Fruit fly (Drosophila melanogaster): ENCODE measurements around the gene CG4390.

The CG4390 gene

DNA sequence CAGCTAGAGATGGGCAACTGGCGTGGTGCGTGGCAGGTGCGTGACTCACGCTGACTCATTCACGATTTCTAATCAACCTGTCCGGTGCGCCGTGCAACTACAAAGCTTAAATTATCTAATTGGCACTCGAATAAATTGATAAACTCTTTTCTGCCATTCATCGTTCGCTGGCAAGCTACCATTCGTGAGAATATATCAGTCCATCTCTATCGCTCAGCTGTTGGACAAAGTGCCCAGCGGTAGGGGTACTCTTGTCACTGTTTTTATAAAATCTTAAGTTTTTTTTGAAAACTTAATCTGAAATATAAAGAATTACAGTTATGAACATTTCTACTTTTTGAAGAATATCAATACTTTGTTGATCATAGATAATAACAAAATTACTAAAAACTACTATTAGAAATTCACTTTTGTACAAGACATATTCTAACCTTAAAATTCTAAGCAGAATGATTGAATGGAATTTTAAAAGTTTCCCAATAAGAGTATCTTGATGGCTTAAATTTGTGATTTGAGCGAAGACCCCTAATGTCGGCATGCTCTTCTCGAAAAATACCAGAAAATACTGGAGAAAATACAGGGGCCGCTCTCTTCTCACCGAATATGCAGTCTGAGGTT lies 38.3 kb downstream of the CG4390 start, which contains the start of the genes PIG-L and psidin (continued):
- TF ChIP-seq psq (GFP tag; optimal IDR thresholded peaks at IDR 0.05) (peak; percentile 38), row (GFP tag; IDR thresholded peaks at IDR 0.05) (peak; percentile 94), ssp (GFP tag; IDR thresholded peaks at IDR 0.05) (peak; percentile 71), Bteb2 (GFP tag; optimal IDR thresholded peaks at IDR 0.05) (peak; percentile 88), CG16813 (GFP tag; IDR thresholded peaks at IDR 0.05; ENCODE audit: partially characterized antibody) (peak; percentile 97), PHDP (tag; optimal IDR thresholded peaks at IDR 0.05) (peak; percentile 88), Usf (GFP tag; optimal IDR thresholded peaks at IDR 0.05) (peak; percentile 67), Lhr (GFP tag; optimal IDR thresholded peaks at IDR 0.05) (peak; percentile 57), CG15011 (GFP tag; optimal IDR thresholded peaks at IDR 0.05) (no peak), hbn (GFP tag; IDR thresholded peaks at IDR 0.05; ENCODE audit: partially characterized antibody) (peak; percentile 76), CG6765 (GFP tag; optimal IDR thresholded peaks at IDR 0.05) (no peak), fru (optimal IDR thresholded peaks at IDR 0.05) (no peak), da (GFP tag; optimal IDR thresholded peaks at IDR 0.05) (peak; percentile 50), CG2889 (GFP tag; IDR thresholded peaks at IDR 0.05) (peak; percentile 65; the same call in 1 of the 3 replicates), CG12071 (GFP tag; optimal IDR thresholded peaks at IDR 0.05) (no peak), wdn (GFP tag; IDR thresholded peaks at IDR 0.05) (peak; percentile 25; the same call in 1 of the 2 replicates), YL-1 (GFP tag; optimal IDR thresholded peaks at IDR 0.05) (peak; percentile 59), CG14860 (GFP tag; IDR thresholded peaks at IDR 0.05; ENCODE audit: partially characterized antibody) (peak; percentile 95), TFAM (GFP tag; optimal IDR thresholded peaks at IDR 0.05) (no peak), CG10979 (tag; optimal IDR thresholded peaks at IDR 0.05) (peak; percentile 68), HLH4C (GFP tag; IDR thresholded peaks at IDR 0.05; ENCODE audit: partially characterized antibody) (peak; percentile 91), HHEX (GFP tag; optimal IDR thresholded peaks at IDR 0.05) (peak; percentile 68), salm (tag; optimal IDR thresholded peaks at IDR 0.05) (peak; percentile 47), Meics (GFP tag; optimal IDR thresholded peaks at IDR 0.05) (peak; percentile 75), CG4854 (GFP tag; optimal IDR thresholded peaks at IDR 0.05) (peak; percentile 78), inv (GFP tag; IDR thresholded peaks at IDR 0.05; ENCODE audit: partially characterized antibody) (peak; percentile 87), CG1603 (tag; optimal IDR thresholded peaks at IDR 0.05) (peak; percentile 83), Nf-YB (GFP tag; optimal IDR thresholded peaks at IDR 0.05) (peak; percentile 75), CG12659 (GFP tag; optimal IDR thresholded peaks at IDR 0.05) (peak; percentile 90), z (GFP tag; IDR thresholded peaks at IDR 0.05) (no peak), CG18262 (tag; optimal IDR thresholded peaks at IDR 0.05) (peak; percentile 92), Deaf1 (tag; optimal IDR thresholded peaks at IDR 0.05) (no peak), gro (GFP tag; optimal IDR thresholded peaks at IDR 0.05) (no peak), CG15696 (tag; optimal IDR thresholded peaks at IDR 0.05) (peak; percentile 80), chinmo (GFP tag; IDR thresholded peaks at IDR 0.05; ENCODE audit: partially characterized antibody) (0 out of 4 replicates have a peak, but pooled peaks have one; percentile 61), CG4360 (GFP tag; IDR thresholded peaks at IDR 0.05) (no peak), rib (GFP tag; IDR thresholded peaks at IDR 0.05) (no peak), CG17802 (tag; optimal IDR thresholded peaks at IDR 0.05) (no peak), Dp (GFP tag; optimal IDR thresholded peaks at IDR 0.05) (peak; percentile 5), cas (GFP tag; IDR thresholded peaks at IDR 0.05) (0 out of 2 replicates have a peak, but pooled peaks have one; percentile 8), ara (GFP tag; IDR thresholded peaks at IDR 0.05) (peak; percentile 63), pnt (GFP tag; optimal IDR thresholded peaks at IDR 0.05) (peak; percentile 54), CG33213 (GFP tag; optimal IDR thresholded peaks at IDR 0.05) (peak; percentile 56), eve (GFP tag; optimal IDR thresholded peaks at IDR 0.05) (no peak), CG9876 (GFP tag; optimal IDR thresholded peaks at IDR 0.05) (peak; percentile 74), CG16779 (GFP tag; IDR thresholded peaks at IDR 0.05) (no peak), tin (GFP tag; optimal IDR thresholded peaks at IDR 0.05) (peak; percentile 73), CG2202 (tag; optimal IDR thresholded peaks at IDR 0.05) (peak; percentile 52), repo (GFP tag; optimal IDR thresholded peaks at IDR 0.05) (peak; percentile 36)
